Worm (Caenorhabditis elegans): Measurements from ENCODE around the gene R02F2.4.

ce11 chrIII:5498973-5499372 lies 14.9 kb downstream of the R02F2.4 start, which contains the start of gene R02F2.9:
- TF ChIP-seq ama-1 (optimal IDR thresholded peaks at IDR 0.05) (no peak), tbx-37 (GFP tag; conservative IDR thresholded peaks at IDR 0.05) (no peak), tra-4 (tag; optimal IDR thresholded peaks at IDR 0.05) (no peak), ets-7 (tag; optimal IDR thresholded peaks at IDR 0.05) (no peak), flt-1 (GFP tag; IDR thresholded peaks at IDR 0.05) (no peak), aly-1 (tag; optimal IDR thresholded peaks at IDR 0.05) (no peak), hnd-1 (tag; optimal IDR thresholded peaks at IDR 0.05) (no peak), B0310.2 (tag; optimal IDR thresholded peaks at IDR 0.05) (no peak), ceh-13 (GFP tag; optimal IDR thresholded peaks at IDR 0.05) (no peak), hmg-4 (GFP tag; optimal IDR thresholded peaks at IDR 0.05) (no peak), ceh-36 (tag; optimal IDR thresholded peaks at IDR 0.05) (no peak), scrt-1 (GFP tag; IDR thresholded peaks at IDR 0.05) (no peak), sea-1 (GFP tag; conservative IDR thresholded peaks at IDR 0.05) (no peak)
